Fruit fly (Drosophila melanogaster) whole organism, adult: Measurements from ENCODE around the gene Elovl7.
A peak's percentile ranks its signal among the peaks of the same experiment; 100 is the strongest.

Experiments used
- CG11617 ChIP-seq: fragments of 200-800 bp; sonication (Bioruptor generic); optimal IDR thresholded peaks from 2 replicates; lab custom pipeline; 2017; ENCODE audit warnings: mild to moderate bottlenecking, missing biosample characterization, missing genetic modification reagents, missing genetic modification characterization
- CG12768 ChIP-seq: fragments of 200-800 bp; sonication (Bioruptor generic); optimal IDR thresholded peaks from 2 replicates; lab custom pipeline; 2017; ENCODE audit warnings: missing biosample characterization, missing genetic modification characterization, mild to moderate bottlenecking, moderate library complexity, missing genetic modification reagents
- CG14711 ChIP-seq: fragments of 200-800 bp; sonication (Bioruptor generic); optimal IDR thresholded peaks from 2 replicates; lab custom pipeline; 2018; ENCODE audit warnings: missing biosample characterization, mild to moderate bottlenecking, missing genetic modification characterization, moderate library complexity
- CG1620 ChIP-seq: fragments of 200-800 bp; sonication (Bioruptor generic); optimal IDR thresholded peaks from 2 replicates; lab custom pipeline; 2016; ENCODE audit warnings: missing biosample characterization, missing genetic modification characterization
- CG33017 ChIP-seq: fragments of 200-800 bp; sonication (Bioruptor generic); optimal IDR thresholded peaks from 2 replicates; lab custom pipeline; 2018; ENCODE audit warnings: missing biosample characterization, mild to moderate bottlenecking, missing genetic modification characterization, moderate library complexity
- CG5204 ChIP-seq: fragments of 200-800 bp; sonication (Bioruptor generic); optimal IDR thresholded peaks from 2 replicates; lab custom pipeline; 2016; ENCODE audit warnings: missing biosample characterization, missing genetic modification characterization
- CG7045 ChIP-seq: fragments of 200-800 bp; sonication (Bioruptor generic); optimal IDR thresholded peaks from 2 replicates; lab custom pipeline; 2017; ENCODE audit warnings: missing biosample characterization, mild to moderate bottlenecking, missing genetic modification characterization
- CG7101 ChIP-seq: fragments of 200-800 bp; sonication (Bioruptor generic); optimal IDR thresholded peaks from 2 replicates; lab custom pipeline; 2018; ENCODE audit warnings: missing biosample characterization, mild to moderate bottlenecking, missing genetic modification characterization, moderate library complexity
- Clk ChIP-seq: fragments of 200-800 bp; sonication (Bioruptor generic); optimal IDR thresholded peaks from 2 replicates; lab custom pipeline; 2017; ENCODE audit warnings: missing biosample characterization, missing genetic modification characterization
- Crg-1 ChIP-seq: fragments of 200-800 bp; sonication (Bioruptor generic); optimal IDR thresholded peaks from 2 replicates; lab custom pipeline; 2016; ENCODE audit warnings: missing biosample characterization, missing genetic modification characterization
- Hr96 ChIP-seq: fragments of 200-800 bp; sonication (Bioruptor generic); optimal IDR thresholded peaks from 2 replicates; lab custom pipeline; 2016; ENCODE audit warnings: missing biosample characterization, missing genetic modification characterization
- Mnt ChIP-seq: fragments of 200-800 bp; sonication (Bioruptor generic); optimal IDR thresholded peaks from 2 replicates; lab custom pipeline; 2016; ENCODE audit warnings: missing biosample characterization, mild to moderate bottlenecking, missing genetic modification characterization
- bab1 ChIP-seq: fragments of 200-800 bp; sonication (Bioruptor generic); optimal IDR thresholded peaks from 3 replicates; lab custom pipeline; 2019; ENCODE audit warnings: missing biosample characterization, mild to moderate bottlenecking, missing genetic modification characterization, moderate library complexity
- cic ChIP-seq: fragments of 200-800 bp; sonication (Bioruptor generic); optimal IDR thresholded peaks from 2 replicates; lab custom pipeline; 2017; ENCODE audit warnings: missing biosample characterization, mild to moderate bottlenecking, missing genetic modification characterization, moderate library complexity
- cnc ChIP-seq, 2 experiments: fragments of >200 bp; optimal IDR thresholded peaks; 2 replicates each; lab custom pipeline; 2017
- kay ChIP-seq: fragments of 200-800 bp; sonication (Bioruptor generic); peaks from one replicate; lab custom pipeline; 2016; ENCODE audit warnings: missing biosample characterization, missing genetic modification characterization, borderline replicate concordance
- ovo ChIP-seq: fragments of 200-800 bp; sonication (Bioruptor generic); optimal IDR thresholded peaks from 2 replicates; lab custom pipeline; 2016; ENCODE audit warnings: missing biosample characterization, missing genetic modification characterization
- pad ChIP-seq: fragments of 200-800 bp; sonication (Bioruptor generic); optimal IDR thresholded peaks from 3 replicates; lab custom pipeline; 2017; ENCODE audit warnings: missing biosample characterization, missing genetic modification characterization, mild to moderate bottlenecking, moderate library complexity, missing genetic modification reagents
- tj ChIP-seq: fragments of 200-800 bp; sonication (Bioruptor generic); optimal IDR thresholded peaks from 3 replicates; lab custom pipeline; 2017; ENCODE audit warnings: missing biosample characterization, mild to moderate bottlenecking, missing genetic modification characterization, moderate library complexity
- toe ChIP-seq: fragments of 200-800 bp; sonication (Bioruptor generic); optimal IDR thresholded peaks from 2 replicates; lab custom pipeline; 2016; ENCODE audit warnings: missing biosample characterization, missing genetic modification characterization

Gene Elovl7

DNA sequence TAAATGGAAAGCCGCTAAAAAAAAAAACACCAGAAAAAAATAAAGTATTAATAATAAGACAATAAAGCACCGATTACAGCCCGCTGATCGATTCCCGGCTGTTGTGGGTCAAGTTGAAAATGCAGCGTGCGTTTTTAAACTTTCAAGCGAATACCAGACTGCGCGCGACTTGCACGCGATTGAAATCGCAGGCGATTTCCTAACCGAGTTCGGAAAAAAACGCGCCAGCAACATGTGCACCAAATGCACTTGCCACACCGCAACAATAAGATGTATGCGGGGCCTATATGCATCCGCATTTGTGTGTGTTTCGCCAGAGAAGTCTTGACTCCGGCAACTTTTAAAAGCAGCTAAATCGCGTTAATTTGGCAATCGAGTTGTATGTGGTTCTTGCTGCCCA is 4.2 kb downstream of the Elovl7 start:
- TF ChIP-seq CG5204 (GFP tag; lab: Kevin White, UChicago), result no peak
- TF ChIP-seq kay (GFP tag; lab: Kevin White, UChicago), result no peak
- no peak for TF ChIP-seq Hr96
- TF ChIP-seq bab1, result no peak
- no peak for TF ChIP-seq cic (GFP tag; lab: Kevin White, UChicago)
- TF ChIP-seq CG7101 (tag; lab: Kevin White, UChicago), result no peak
- no peak for TF ChIP-seq CG7045 (GFP tag; lab: Kevin White, UChicago)
- no peak for TF ChIP-seq pad (GFP tag; lab: Kevin White, UChicago)
- no peak for TF ChIP-seq CG12768 (GFP tag; lab: Kevin White, UChicago)

- TF ChIP-seq Crg-1 (GFP tag; lab: Kevin White, UChicago), result no peak
- no peak for TF ChIP-seq CG12768 (GFP tag; lab: Kevin White, UChicago)
- no peak for TF ChIP-seq cic (GFP tag; lab: Kevin White, UChicago)
- no peak for TF ChIP-seq kay (GFP tag; lab: Kevin White, UChicago)
- no peak for TF ChIP-seq bab1
These were observed 4.7 kb downstream of the Elovl7 start for dm6 chr3R:7990799-7991423.

DNA sequence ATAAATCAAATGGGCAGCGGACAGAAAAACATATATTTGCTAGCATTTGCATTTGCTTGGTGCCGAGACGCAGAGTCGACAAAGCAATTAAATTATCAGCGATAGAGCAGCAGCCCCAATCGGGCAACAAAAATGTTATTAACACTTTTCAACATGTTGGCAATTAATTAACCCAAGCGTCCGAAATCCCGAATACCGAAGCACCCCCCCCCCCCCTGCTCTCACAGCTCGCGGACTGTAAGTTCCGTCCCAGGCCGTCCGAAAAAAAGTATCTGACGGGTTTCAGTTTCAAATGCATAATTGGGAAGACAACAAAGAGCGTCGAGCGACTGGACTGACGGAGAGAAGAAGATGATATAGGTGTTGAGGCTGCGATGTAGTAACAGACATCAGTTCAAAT is 5.4 kb downstream of the Elovl7 start:
- TF ChIP-seq pad (GFP tag; lab: Kevin White, UChicago) (no peak), CG7045 (GFP tag; lab: Kevin White, UChicago) (no peak), toe (GFP tag; lab: Kevin White, UChicago) (no peak), ovo (GFP tag; lab: Kevin White, UChicago) (no peak), Crg-1 (GFP tag; lab: Kevin White, UChicago) (no peak), cnc (optimal IDR thresholded peaks at IDR 0.05; lab: Kevin White, UChicago) (no peak), Hr96 (no peak), cic (GFP tag; lab: Kevin White, UChicago) (no peak), CG33017 (tag; lab: Kevin White, UChicago) (no peak), Mnt (GFP tag; lab: Kevin White, UChicago) (no peak), Clk (no peak), CG12768 (GFP tag; lab: Kevin White, UChicago) (no peak), CG14711 (tag; lab: Kevin White, UChicago) (no peak), CG5204 (GFP tag; lab: Kevin White, UChicago) (no peak), CG1620 (GFP tag; lab: Kevin White, UChicago) (no peak), tj (GFP tag; lab: Kevin White, UChicago) (no peak)

DNA sequence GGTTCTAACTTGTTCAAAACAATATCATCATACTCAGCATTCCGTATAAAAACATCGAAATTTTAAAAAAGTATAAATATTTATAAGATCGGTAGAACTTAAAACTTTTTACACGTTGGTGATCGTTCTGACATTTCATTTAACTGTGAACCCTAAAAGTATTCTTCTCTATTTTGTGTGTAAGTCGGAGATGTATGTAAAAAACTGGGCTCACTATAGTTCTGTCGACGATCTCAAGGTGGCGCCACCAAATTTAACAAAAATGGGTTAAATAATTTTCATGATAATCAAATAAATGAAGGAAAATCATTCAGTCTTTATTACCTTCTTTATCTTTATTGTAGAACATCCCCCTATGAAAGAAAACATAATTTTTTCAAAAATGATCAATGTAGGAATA is 14.3 kb downstream of the Elovl7 start:
- no peak for TF ChIP-seq Crg-1 (GFP tag; lab: Kevin White, UChicago)
- no peak for TF ChIP-seq CG12768 (GFP tag; lab: Kevin White, UChicago)
- peak; percentile 52 for TF ChIP-seq bab1
- TF ChIP-seq CG7101 (tag; lab: Kevin White, UChicago), result no peak
- TF ChIP-seq CG5204 (GFP tag; lab: Kevin White, UChicago), result no peak

DNA sequence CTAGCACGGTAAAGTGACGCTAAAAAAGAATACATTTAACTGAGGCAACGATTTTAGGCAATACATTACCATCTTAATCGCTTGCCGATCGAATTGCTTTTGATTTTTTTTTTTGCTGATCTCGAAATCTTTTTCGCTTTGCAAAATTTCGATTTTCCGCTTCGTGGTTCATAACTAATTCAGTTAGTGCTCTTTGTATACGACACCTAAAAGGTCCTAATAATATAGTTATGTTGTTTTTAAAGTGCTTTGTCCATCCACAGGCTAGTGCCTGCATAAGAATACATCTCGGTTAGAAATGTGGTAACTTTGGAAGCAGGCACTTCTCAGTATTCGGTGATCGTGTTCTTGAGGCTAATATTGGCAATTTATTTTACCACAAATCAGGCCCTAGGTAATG is 15.4 kb downstream of the Elovl7 start, which contains the start of gene Sfp84E:
TSS of gene Sfp84E (minus strand) at position 101 of the 400 bp plus-strand sequence.
- TF ChIP-seq CG33017 (tag; lab: Kevin White, UChicago), result no peak
- TF ChIP-seq CG5204 (GFP tag; lab: Kevin White, UChicago), result no peak
- no peak for TF ChIP-seq cic (GFP tag; lab: Kevin White, UChicago)
- TF ChIP-seq Hr96, result no peak
- no peak for TF ChIP-seq pad (GFP tag; lab: Kevin White, UChicago)
- TF ChIP-seq CG11617 (GFP tag; lab: Kevin White, UChicago), result no peak
- TF ChIP-seq toe (GFP tag; lab: Kevin White, UChicago), result no peak
- no peak for TF ChIP-seq bab1
- TF ChIP-seq CG1620 (GFP tag; lab: Kevin White, UChicago), result no peak
- no peak for TF ChIP-seq Clk
- TF ChIP-seq CG7101 (tag; lab: Kevin White, UChicago), result no peak
- TF ChIP-seq CG7045 (GFP tag; lab: Kevin White, UChicago), result no peak
- TF ChIP-seq tj (GFP tag; lab: Kevin White, UChicago), result no peak
- no peak for TF ChIP-seq Mnt (GFP tag; lab: Kevin White, UChicago)
- TF ChIP-seq cnc (optimal IDR thresholded peaks at IDR 0.05; lab: Kevin White, UChicago), result no peak
- TF ChIP-seq CG12768 (GFP tag; lab: Kevin White, UChicago), result no peak

dm6 chr3R:7978379-7979009 is 17.2 kb downstream of the Elovl7 start, which contains the start of the genes CD98hc and Os-C:
TSS of gene CD98hc (minus strand) at chr3R:7978428.
TSS of gene Os-C (plus strand) at chr3R:7978959.
- no peak for TF ChIP-seq CG7101 (tag; lab: Kevin White, UChicago)
- TF ChIP-seq tj (GFP tag; lab: Kevin White, UChicago), result peak; percentile 95
